Fruit fly (Drosophila melanogaster): ENCODE measurements around the gene Es2.

dm6 chrX:8414351-8414750 is 46.9 kb upstream of the Es2 start:
- TF ChIP-seq N (GFP tag; optimal IDR thresholded peaks at IDR 0.05): no peak
- peak; percentile 72 for TF ChIP-seq psq (GFP tag; optimal IDR thresholded peaks at IDR 0.05)
- TF ChIP-seq pan (optimal IDR thresholded peaks at IDR 0.05): no peak
